Worm (Caenorhabditis elegans) whole organism, midembryonic: ENCODE data around the gene chil-24.

Experiments
- flt-1 ChIP-seq: fragments of 200-800 bp; sonication (Bioruptor generic); IDR thresholded peaks from 2 replicates; pipeline ENCODE4 v1.3.6; 2022; ENCODE audit warnings: missing genetic modification characterization, missing compliant biosample characterization
- ref-1 ChIP-seq: fragments of 200-800 bp; sonication (Bioruptor generic); conservative IDR thresholded peaks from 2 replicates; pipeline ENCODE4 v1.3.6; 2022; ENCODE audit warnings: missing genetic modification reagents, missing genetic modification characterization, missing compliant biosample characterization
- tab-1 ChIP-seq: fragments of 200-800 bp; sonication (Bioruptor generic); IDR thresholded peaks from 2 replicates; pipeline ENCODE4 v1.3.6; 2022; ENCODE audit warnings: missing genetic modification characterization, missing compliant biosample characterization
- ztf-29 ChIP-seq: fragments of 200-800 bp; sonication (Bioruptor generic); IDR thresholded peaks from 2 replicates; pipeline ENCODE4 v1.3.6; 2022; ENCODE audit warnings: missing genetic modification reagents, missing genetic modification characterization, missing compliant biosample characterization

ce11 chrII:3158985-3159384 lies 30.0 kb downstream of the chil-24 start, which contains the start of gene sri-34:
- no peak for TF ChIP-seq flt-1 (GFP tag; lab: Robert Waterston, UW)
- TF ChIP-seq ztf-29 (GFP tag; lab: Robert Waterston, UW): no peak
- no peak for TF ChIP-seq tab-1 (GFP tag; lab: Robert Waterston, UW)
- TF ChIP-seq ref-1 (GFP tag; lab: Robert Waterston, UW): no peak
